Worm (Caenorhabditis elegans): ENCODE measurements around the gene sec-31.
"Not testable (repeated sequence)": the region's sequence is repeated elsewhere in the genome, so short reads cannot be mapped to it uniquely, and the experiment has no call there.

Gene sec-31

ce11 chrIV:11398267-11398825 lies 26.8 kb upstream of the sec-31 start, which contains the start of gene dsl-6:
Gene dsl-6, minus strand, starts transcription at chrIV:11398317.
- not testable (repeated sequence) for TF ChIP-seq fos-1, nhr-77, alr-1 (tag; optimal IDR thresholded peaks at IDR 0.05)

- TF ChIP-seq aly-2 (tag; optimal IDR thresholded peaks at IDR 0.05), result no peak
- TF ChIP-seq zag-1 (tag; optimal IDR thresholded peaks at IDR 0.05), result no peak
- TF ChIP-seq F13H6.1 (tag; optimal IDR thresholded peaks at IDR 0.05), result no peak
- no peak for TF ChIP-seq ZK546.5 (tag; optimal IDR thresholded peaks at IDR 0.05)
- no peak for TF ChIP-seq lin-11 (tag; optimal IDR thresholded peaks at IDR 0.05)
- no peak for TF ChIP-seq elt-1 (tag; optimal IDR thresholded peaks at IDR 0.05)
Observed at ce11 chrIV:11394243-11394642, 22.7 kb upstream of the sec-31 start, which contains the start of gene tag-89. Gene tag-89, plus strand, starts transcription at chrIV:11394543.

- TF ChIP-seq lsy-2 (tag; optimal IDR thresholded peaks at IDR 0.05) (peak in 1 of 2 experiments; percentile 29), crh-2 (tag; optimal IDR thresholded peaks at IDR 0.05) (peak; percentile 20), dmd-4 (tag; optimal IDR thresholded peaks at IDR 0.05) (peak; percentile 9), nhr-21 (tag; optimal IDR thresholded peaks at IDR 0.05) (peak; percentile 46), sma-9 (GFP tag; optimal IDR thresholded peaks at IDR 0.05) (peak; percentile 29), sma-9 (tag; optimal IDR thresholded peaks at IDR 0.05) (no peak), unc-62 (GFP tag; optimal IDR thresholded peaks at IDR 0.05) (no peak)
Observed at ce11 chrIV:11388684-11389083, 17.1 kb upstream of the sec-31 start.

- TF ChIP-seq nhr-10 (tag; optimal IDR thresholded peaks at IDR 0.05) (no peak), nhr-129 (tag; optimal IDR thresholded peaks at IDR 0.05) (no peak), nhr-6 (tag; optimal IDR thresholded peaks at IDR 0.05) (no peak), ztf-4 (tag; optimal IDR thresholded peaks at IDR 0.05) (no peak), F13H6.1 (tag; optimal IDR thresholded peaks at IDR 0.05) (no peak), lin-39 (tag; optimal IDR thresholded peaks at IDR 0.05) (no peak), nhr-77 (tag; optimal IDR thresholded peaks at IDR 0.05) (no peak), elt-3 (tag; optimal IDR thresholded peaks at IDR 0.05) (no peak)
Observed at ce11 chrIV:11379254-11379653, 7.7 kb upstream of the sec-31 start, which contains the start of gene fbxb-76. Gene fbxb-76, minus strand, starts transcription at chrIV:11379354.

ce11 chrIV:11377439-11377838 lies 5.8 kb upstream of the sec-31 start:
- TF ChIP-seq egl-27 (tag; optimal IDR thresholded peaks at IDR 0.05) (no peak), lin-39 (tag; optimal IDR thresholded peaks at IDR 0.05) (no peak), elt-1 (tag; optimal IDR thresholded peaks at IDR 0.05) (no peak), R02D3.7 (tag; optimal IDR thresholded peaks at IDR 0.05) (no peak), nhr-237 (tag; optimal IDR thresholded peaks at IDR 0.05) (no peak), mbf-1 (tag; optimal IDR thresholded peaks at IDR 0.05) (no peak), peb-1 (tag; optimal IDR thresholded peaks at IDR 0.05) (no peak), ztf-4 (tag; optimal IDR thresholded peaks at IDR 0.05) (no peak)

ce11 chrIV:11375713-11376112 lies 4.1 kb upstream of the sec-31 start:
- TF ChIP-seq elt-3 (tag; optimal IDR thresholded peaks at IDR 0.05), result no peak

ce11 chrIV:11372366-11372997 lies 890 bp upstream of the sec-31 start, which contains the start of gene cbd-1:
Gene cbd-1, plus strand, starts transcription at chrIV:11372991.
- TF ChIP-seq ztf-1 (GFP tag; conservative IDR thresholded peaks at IDR 0.05), result no peak
- TF ChIP-seq nhr-77 (tag; optimal IDR thresholded peaks at IDR 0.05), result no peak
- no peak for TF ChIP-seq zag-1 (tag; optimal IDR thresholded peaks at IDR 0.05)
- TF ChIP-seq C34F6.9 (tag; optimal IDR thresholded peaks at IDR 0.05), result no peak
- no peak for TF ChIP-seq elt-1 (tag; optimal IDR thresholded peaks at IDR 0.05)
- no peak for TF ChIP-seq nhr-6 (tag; optimal IDR thresholded peaks at IDR 0.05)
- no peak for TF ChIP-seq mbf-1 (tag; optimal IDR thresholded peaks at IDR 0.05)
- TF ChIP-seq mab-5 (tag; optimal IDR thresholded peaks at IDR 0.05), result no peak
- no peak for TF ChIP-seq peb-1 (tag; optimal IDR thresholded peaks at IDR 0.05)
- TF ChIP-seq ztf-11 (tag; optimal IDR thresholded peaks at IDR 0.05), result no peak

Data from whole organism, L2 larva.